Fruit fly (Drosophila melanogaster): ENCODE data around the gene CG10232.

CG10232 gene

dm6 chr3R:23721525-23721924 lies at the start of gene CG10232:
Gene CG10232 (minus strand): TSS chr3R:23721625.
- no peak for TF ChIP-seq dsf (GFP tag; optimal IDR thresholded peaks at IDR 0.05; ENCODE audit: borderline replicate concordance)
- no peak for TF ChIP-seq Abd-B (GFP tag; optimal IDR thresholded peaks at IDR 0.05)
- TF ChIP-seq rgr (GFP tag; optimal IDR thresholded peaks at IDR 0.05), result no peak
- TF ChIP-seq Dfd (GFP tag; optimal IDR thresholded peaks at IDR 0.05), result no peak

dm6 chr3R:23767417-23767853 lies 46.0 kb upstream of the CG10232 start, which contains the start of the genes CG10214 and CG10375:
Gene CG10214 (minus strand): TSS chr3R:23767488.
Gene CG10375 (plus strand): TSS chr3R:23767712.
- peak; percentile 66 for TF ChIP-seq br (GFP tag; optimal IDR thresholded peaks at IDR 0.05)
- peak; percentile 26 for TF ChIP-seq dmrt93B (GFP tag; optimal IDR thresholded peaks at IDR 0.05)
- peak; percentile 67 for TF ChIP-seq Jra (GFP tag; optimal IDR thresholded peaks at IDR 0.05)
- peak; percentile 68 for TF ChIP-seq OdsH (GFP tag; optimal IDR thresholded peaks at IDR 0.05)
- TF ChIP-seq rgr (GFP tag; optimal IDR thresholded peaks at IDR 0.05), result peak; percentile 86
- no peak for TF ChIP-seq pan (optimal IDR thresholded peaks at IDR 0.05)
- TF ChIP-seq Dif (GFP tag; optimal IDR thresholded peaks at IDR 0.05; ENCODE audit: partially characterized antibody), result no peak
- peak; percentile 22 for TF ChIP-seq GATAd (GFP tag; optimal IDR thresholded peaks at IDR 0.05)
- TF ChIP-seq foxo (GFP tag; optimal IDR thresholded peaks at IDR 0.05), result peak in 1 of 2 experiments; percentile 86
- no peak for TF ChIP-seq sage (GFP tag; optimal IDR thresholded peaks at IDR 0.05)
- peak; percentile 21 for TF ChIP-seq Mio (GFP tag; optimal IDR thresholded peaks at IDR 0.05)
- TF ChIP-seq Rel (GFP tag; optimal IDR thresholded peaks at IDR 0.05), result no peak
- peak; percentile 95 for TF ChIP-seq Rel (tag; optimal IDR thresholded peaks at IDR 0.05)
- peak; percentile 79 for TF ChIP-seq ey (GFP tag; optimal IDR thresholded peaks at IDR 0.05)
- no peak for TF ChIP-seq Vsx2 (GFP tag; optimal IDR thresholded peaks at IDR 0.05; ENCODE audit: partially characterized antibody)
- peak; percentile 72 for TF ChIP-seq Hr83 (GFP tag; optimal IDR thresholded peaks at IDR 0.05; ENCODE audit: poor library complexity, severe bottlenecking)
- TF ChIP-seq CrebA (GFP tag; optimal IDR thresholded peaks at IDR 0.05; ENCODE audit: borderline replicate concordance), result no peak
- TF ChIP-seq CG9705 (GFP tag; optimal IDR thresholded peaks at IDR 0.05), result peak; percentile 51
- no peak for TF ChIP-seq Hr78 (GFP tag; optimal IDR thresholded peaks at IDR 0.05)
- TF ChIP-seq sv (GFP tag; optimal IDR thresholded peaks at IDR 0.05), result peak; percentile 75
- no peak for TF ChIP-seq N (GFP tag; optimal IDR thresholded peaks at IDR 0.05)
- peak; percentile 75 for TF ChIP-seq fru (GFP tag; optimal IDR thresholded peaks at IDR 0.05)
- TF ChIP-seq Sp1 (GFP tag; optimal IDR thresholded peaks at IDR 0.05), result peak; percentile 71
- TF ChIP-seq dsf (GFP tag; optimal IDR thresholded peaks at IDR 0.05; ENCODE audit: borderline replicate concordance), result no peak
- no peak for TF ChIP-seq Hnf4 (GFP tag; optimal IDR thresholded peaks at IDR 0.05)
- peak; percentile 59 for TF ChIP-seq CG32264 (GFP tag; optimal IDR thresholded peaks at IDR 0.05)
- no peak for TF ChIP-seq Abd-B (GFP tag; optimal IDR thresholded peaks at IDR 0.05)
- peak; percentile 53 for TF ChIP-seq woc (GFP tag; optimal IDR thresholded peaks at IDR 0.05)
- no peak for TF ChIP-seq jim (GFP tag; optimal IDR thresholded peaks at IDR 0.05)
- TF ChIP-seq usp (GFP tag; optimal IDR thresholded peaks at IDR 0.05), result no peak
- TF ChIP-seq HLH106 (tag; optimal IDR thresholded peaks at IDR 0.05), result peak; percentile 68
- no peak for TF ChIP-seq Dfd (GFP tag; optimal IDR thresholded peaks at IDR 0.05)
- no peak for TF ChIP-seq brk (GFP tag; optimal IDR thresholded peaks at IDR 0.05)
- no peak for TF ChIP-seq tai (GFP tag; optimal IDR thresholded peaks at IDR 0.05)
- TF ChIP-seq dl (GFP tag; optimal IDR thresholded peaks at IDR 0.05; ENCODE audit: insufficient read depth in 1 of 2, partially characterized antibody in 2 of 2), result no peak
- peak; percentile 62 for TF ChIP-seq Myc (optimal IDR thresholded peaks at IDR 0.05)
- TF ChIP-seq psq (GFP tag; optimal IDR thresholded peaks at IDR 0.05), result peak; percentile 51
- no peak for TF ChIP-seq lola (GFP tag; optimal IDR thresholded peaks at IDR 0.05)
- TF ChIP-seq h (GFP tag; optimal IDR thresholded peaks at IDR 0.05), result peak; percentile 82

Data from whole organism, wandering third instar larva.